Worm (Caenorhabditis elegans) whole organism, L1 larva: ENCODE data around the gene srd-30.

Experiments
- zag-1 ChIP-seq: fragments of 150-350 bp; optimal IDR thresholded peaks from 2 replicates; lab custom pipeline; 2014; ENCODE audit warnings: missing biosample characterization, missing genetic modification characterization
- ztf-11 ChIP-seq, 2 experiments: sonication (generic microtip); optimal IDR thresholded peaks; 2 replicates each; lab custom pipeline; 2016 to 2017; ENCODE audit warnings: missing genetic modification characterization in 2 of 2, missing biosample characterization in 1 of 2, missing compliant biosample characterization in 1 of 2

DNA sequence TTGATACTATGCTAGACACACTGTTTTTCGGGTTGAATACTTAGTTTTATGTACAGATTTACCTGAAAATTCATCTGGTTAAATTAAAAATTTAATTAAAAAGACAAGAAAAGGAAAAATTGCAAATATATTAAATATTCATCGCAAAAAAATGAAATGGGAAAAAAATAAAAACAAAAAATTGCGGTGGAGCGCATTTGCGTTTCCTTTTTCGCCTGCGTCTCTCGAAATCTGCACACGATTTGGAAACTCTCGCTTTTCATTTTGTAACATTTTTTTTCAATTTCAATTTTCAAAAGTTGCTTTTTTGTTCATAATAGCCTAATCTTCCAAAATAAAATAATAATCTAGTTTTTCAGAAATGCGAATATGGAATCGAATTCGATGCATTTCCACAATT lies 42.0 kb upstream of the srd-30 start, which contains the start of the genes F19F10.11 and C50E3.5:
- TF ChIP-seq ztf-11 (tag; optimal IDR thresholded peaks at IDR 0.05; lab: Kevin White, UChicago) (no peak), zag-1 (tag; lab: Kevin White, UChicago) (no peak)
